Worm (Caenorhabditis elegans): Measurements from ENCODE around the gene ced-10.

Gene ced-10

DNA sequence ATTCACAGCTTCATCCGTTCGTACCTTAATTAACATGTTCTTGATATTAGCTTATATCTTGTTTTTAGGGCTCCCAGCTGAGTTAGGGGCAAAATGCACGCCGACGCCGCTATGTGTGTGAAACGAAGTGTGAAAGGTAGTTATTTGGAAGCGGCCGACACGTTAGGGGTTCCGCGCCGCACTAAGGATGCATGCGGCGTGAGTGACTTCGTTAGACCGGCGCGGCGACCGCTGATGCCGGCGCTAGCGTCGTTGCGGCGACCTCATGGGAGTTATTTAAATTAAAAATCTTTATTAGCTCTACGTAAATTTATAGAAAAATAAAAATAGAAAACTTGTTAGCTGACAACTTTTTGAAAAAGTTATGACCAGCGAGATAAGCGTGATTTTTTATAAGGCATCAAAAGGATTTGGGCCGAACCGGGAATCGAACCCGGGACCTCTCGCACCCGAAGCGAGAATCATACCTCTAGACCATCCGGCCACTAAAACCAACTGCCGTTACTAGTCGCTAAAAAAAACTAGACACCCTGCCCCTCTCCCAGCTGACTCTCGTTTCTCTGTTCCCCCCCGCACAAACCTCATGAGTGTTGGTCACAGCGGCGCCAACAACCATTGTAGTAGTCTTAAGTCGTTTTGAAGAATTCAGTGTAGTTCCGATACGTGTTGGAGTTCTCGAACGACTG, 42.6 kb upstream of the ced-10 start (continued):
- no peak for TF ChIP-seq ceh-22 (tag; optimal IDR thresholded peaks at IDR 0.05)
- peak; percentile 63 for TF ChIP-seq nhr-232 (tag; optimal IDR thresholded peaks at IDR 0.05)
- TF ChIP-seq ceh-34 (tag; optimal IDR thresholded peaks at IDR 0.05): peak; percentile 28
- TF ChIP-seq ceh-6 (GFP tag; optimal IDR thresholded peaks at IDR 0.05): peak; percentile 56
- peak; percentile 49 for TF ChIP-seq pat-9 (tag; optimal IDR thresholded peaks at IDR 0.05)
- no peak for TF ChIP-seq unc-42 (tag; optimal IDR thresholded peaks at IDR 0.05)
- no peak for TF ChIP-seq ahr-1 (tag; optimal IDR thresholded peaks at IDR 0.05)
- TF ChIP-seq ceh-24 (tag; optimal IDR thresholded peaks at IDR 0.05): no peak
- TF ChIP-seq Y22D7AL.16 (tag; optimal IDR thresholded peaks at IDR 0.05): peak; percentile 44
- TF ChIP-seq pha-2 (tag; optimal IDR thresholded peaks at IDR 0.05): peak; percentile 2
- TF ChIP-seq che-1 (tag; optimal IDR thresholded peaks at IDR 0.05): peak; percentile 64
- peak; percentile 37 for TF ChIP-seq T23F11.4 (GFP tag; optimal IDR thresholded peaks at IDR 0.05)
- TF ChIP-seq fkh-6 (tag; optimal IDR thresholded peaks at IDR 0.05): peak; percentile 36
- no peak for TF ChIP-seq F13H6.1 (tag; optimal IDR thresholded peaks at IDR 0.05)
- TF ChIP-seq ref-2 (tag; optimal IDR thresholded peaks at IDR 0.05): no peak
- TF ChIP-seq ztf-16 (tag; optimal IDR thresholded peaks at IDR 0.05): peak; percentile 38
- no peak for TF ChIP-seq dmd-4 (tag; optimal IDR thresholded peaks at IDR 0.05; ENCODE audit: borderline replicate concordance)
- TF ChIP-seq rnt-1 (tag; optimal IDR thresholded peaks at IDR 0.05): no peak
- no peak for TF ChIP-seq dve-1 (tag; optimal IDR thresholded peaks at IDR 0.05)
- peak; percentile 33 for TF ChIP-seq npax-4 (tag; optimal IDR thresholded peaks at IDR 0.05)
- no peak for TF ChIP-seq elt-4 (tag; optimal IDR thresholded peaks at IDR 0.05)
- no peak for TF ChIP-seq hlh-8 (tag; optimal IDR thresholded peaks at IDR 0.05)
- peak; percentile 52 for TF ChIP-seq C38D4.7 (GFP tag; optimal IDR thresholded peaks at IDR 0.05)
- TF ChIP-seq lim-6 (tag; optimal IDR thresholded peaks at IDR 0.05): no peak
- TF ChIP-seq tbx-2 (tag; optimal IDR thresholded peaks at IDR 0.05): peak; percentile 47
- peak; percentile 56 for TF ChIP-seq ttx-3 (tag; optimal IDR thresholded peaks at IDR 0.05)
- TF ChIP-seq ceh-9 (tag; optimal IDR thresholded peaks at IDR 0.05): no peak
- TF ChIP-seq K02D7.2 (tag; optimal IDR thresholded peaks at IDR 0.05): peak; percentile 20
- TF ChIP-seq ceh-2 (tag; optimal IDR thresholded peaks at IDR 0.05): no peak
- peak; percentile 58; the same call in 1 of the 2 replicates for TF ChIP-seq unc-3 (GFP tag; conservative IDR thresholded peaks at IDR 0.05)
- peak; percentile 37 for TF ChIP-seq unc-3 (tag; optimal IDR thresholded peaks at IDR 0.05)
- peak; percentile 28 for TF ChIP-seq C08G9.2 (tag; optimal IDR thresholded peaks at IDR 0.05)
- no peak for TF ChIP-seq pax-1 (tag; optimal IDR thresholded peaks at IDR 0.05)
- peak; percentile 40 for TF ChIP-seq ceh-48 (tag; optimal IDR thresholded peaks at IDR 0.05)
- TF ChIP-seq gmeb-2 (tag; optimal IDR thresholded peaks at IDR 0.05): peak; percentile 37
- peak; percentile 23 for TF ChIP-seq madf-2 (tag; optimal IDR thresholded peaks at IDR 0.05)
- peak; percentile 36 for TF ChIP-seq elt-2 (tag; optimal IDR thresholded peaks at IDR 0.05)
- TF ChIP-seq ceh-19 (GFP tag; optimal IDR thresholded peaks at IDR 0.05): no peak
- TF ChIP-seq pag-3 (tag; optimal IDR thresholded peaks at IDR 0.05; ENCODE audit: borderline replicate concordance): no peak
- peak; percentile 39 for TF ChIP-seq K09A11.1 (tag; optimal IDR thresholded peaks at IDR 0.05; ENCODE audit: insufficient read depth)
- no peak for TF ChIP-seq fax-1 (tag; optimal IDR thresholded peaks at IDR 0.05)
- TF ChIP-seq pha-4 (tag; optimal IDR thresholded peaks at IDR 0.05): no peak
- no peak for TF ChIP-seq mec-3 (tag; optimal IDR thresholded peaks at IDR 0.05; ENCODE audit: borderline replicate concordance)
- peak; percentile 22 for TF ChIP-seq ceh-14 (tag; optimal IDR thresholded peaks at IDR 0.05)

Measured in whole organism, late embryonic.